Fruit fly (Drosophila melanogaster) S2 (cell line): ENCODE data around the gene CG11695.
A peak's percentile ranks its signal among the peaks of the same experiment; 100 is the strongest.
"Not testable (repeated sequence)": the region's sequence is repeated elsewhere in the genome, so short reads cannot be mapped to it uniquely, and the experiment has no call there.

Experiments
- CG8478 ChIP-seq: fragments of >200 bp; optimal IDR thresholded peaks from 2 replicates; lab custom pipeline; 2018
- CTCF ChIP-seq, 2 experiments: fragments of >200 bp; optimal IDR thresholded peaks; 2 replicates each; lab custom pipeline; 2018

Gene CG11695

DNA sequence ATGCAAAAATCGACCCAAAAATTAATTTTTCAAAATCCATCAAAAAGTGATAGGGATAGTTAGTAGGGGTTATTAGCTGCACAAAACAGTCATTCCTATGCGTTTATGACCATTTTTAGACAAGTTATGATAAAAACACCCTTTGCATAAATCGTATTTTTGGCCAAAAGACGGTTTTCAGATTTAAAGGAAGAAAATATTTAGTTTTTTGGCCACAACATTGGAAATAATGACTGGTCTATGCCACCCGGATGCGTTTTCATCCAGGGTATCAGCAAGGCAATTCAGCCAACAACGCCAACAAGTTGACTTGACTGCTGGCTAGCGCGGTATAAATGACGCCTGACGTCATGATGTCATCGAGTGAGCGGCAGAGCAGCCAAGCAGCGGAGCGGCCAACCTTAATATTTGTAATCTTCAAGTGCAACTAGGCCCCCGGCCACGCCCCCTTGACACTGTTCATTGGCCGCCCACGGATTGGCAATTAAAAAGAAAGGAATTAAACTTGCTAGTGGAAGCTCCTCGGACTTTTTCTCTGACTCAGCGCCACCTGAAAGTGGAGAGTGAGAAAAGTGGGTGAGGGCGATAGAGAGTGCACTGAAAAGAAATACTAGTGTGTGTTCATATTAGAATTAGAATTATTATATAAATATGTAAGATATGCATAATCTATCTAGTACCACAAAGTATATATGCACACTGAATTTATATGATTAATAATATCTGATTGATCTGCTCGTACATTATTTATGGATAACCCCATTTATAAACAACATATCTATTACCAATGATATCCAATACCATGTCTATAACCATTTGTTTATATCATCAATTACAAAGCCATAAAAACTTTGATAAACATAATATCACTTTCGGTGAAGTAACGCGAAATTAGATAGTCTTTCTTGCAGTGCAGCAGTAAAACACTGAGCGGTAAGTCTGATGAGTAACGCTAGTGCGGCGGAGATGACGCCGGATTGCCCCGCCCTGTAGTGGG, 16.7 kb upstream of the CG11695 start:
- no peak for TF ChIP-seq CTCF (optimal IDR thresholded peaks at IDR 0.05; lab: Kevin White, UChicago)
- no peak for TF ChIP-seq CG8478 (lab: Kevin White, UChicago)

dm6 chrX:11561450-11562040, 15.1 kb upstream of the CG11695 start, which contains the start of gene PGRP-SA:
Gene PGRP-SA, plus strand, starts transcription at chrX:11561643.
- no peak for TF ChIP-seq CTCF (optimal IDR thresholded peaks at IDR 0.05; lab: Kevin White, UChicago)
- TF ChIP-seq CG8478 (lab: Kevin White, UChicago), result no peak

DNA sequence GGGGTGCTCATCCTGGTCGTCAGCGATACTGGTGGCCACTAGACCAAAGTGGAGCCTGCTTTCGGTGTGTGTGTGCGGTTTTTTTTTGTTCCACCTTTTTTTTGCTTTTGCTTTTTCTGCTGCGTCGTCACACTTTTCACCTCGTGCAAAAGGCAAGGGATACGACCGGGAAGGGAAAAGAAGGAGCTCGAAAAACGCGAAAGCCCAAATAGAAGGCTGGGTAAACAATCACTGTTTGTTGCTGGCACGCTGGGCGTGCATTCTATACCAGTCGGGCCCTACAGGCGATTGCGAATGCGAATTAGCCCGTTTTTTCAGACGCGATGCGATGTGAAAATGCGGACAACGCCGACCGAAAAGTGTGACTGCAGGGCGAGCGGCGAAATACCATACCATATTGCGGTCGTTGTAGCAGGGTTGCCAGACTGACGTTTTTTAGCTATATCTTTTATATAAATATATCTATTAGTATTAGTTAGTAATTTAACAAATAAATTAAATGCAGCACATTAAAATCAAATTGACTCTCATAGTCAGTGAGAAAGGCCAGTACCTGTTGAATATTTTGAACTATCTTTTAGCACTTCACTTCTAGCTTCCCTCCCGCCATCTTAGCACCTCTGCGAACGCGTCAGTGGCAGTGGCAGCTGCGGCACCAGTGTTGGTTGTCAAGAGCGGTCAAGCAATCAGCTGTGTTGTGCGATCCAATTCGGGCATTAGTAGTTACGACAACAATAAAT, 6.6 kb upstream of the CG11695 start, which contains the start of the genes Polr2A and CG11699:
TSS of gene Polr2A (minus strand) at position 371 of the 740 bp plus-strand sequence.
TSS of gene CG11699 (plus strand) at position 666 of the 740 bp plus-strand sequence.
- TF ChIP-seq CG8478 (lab: Kevin White, UChicago) (no peak), CTCF (optimal IDR thresholded peaks at IDR 0.05; lab: Kevin White, UChicago) (no peak)

DNA sequence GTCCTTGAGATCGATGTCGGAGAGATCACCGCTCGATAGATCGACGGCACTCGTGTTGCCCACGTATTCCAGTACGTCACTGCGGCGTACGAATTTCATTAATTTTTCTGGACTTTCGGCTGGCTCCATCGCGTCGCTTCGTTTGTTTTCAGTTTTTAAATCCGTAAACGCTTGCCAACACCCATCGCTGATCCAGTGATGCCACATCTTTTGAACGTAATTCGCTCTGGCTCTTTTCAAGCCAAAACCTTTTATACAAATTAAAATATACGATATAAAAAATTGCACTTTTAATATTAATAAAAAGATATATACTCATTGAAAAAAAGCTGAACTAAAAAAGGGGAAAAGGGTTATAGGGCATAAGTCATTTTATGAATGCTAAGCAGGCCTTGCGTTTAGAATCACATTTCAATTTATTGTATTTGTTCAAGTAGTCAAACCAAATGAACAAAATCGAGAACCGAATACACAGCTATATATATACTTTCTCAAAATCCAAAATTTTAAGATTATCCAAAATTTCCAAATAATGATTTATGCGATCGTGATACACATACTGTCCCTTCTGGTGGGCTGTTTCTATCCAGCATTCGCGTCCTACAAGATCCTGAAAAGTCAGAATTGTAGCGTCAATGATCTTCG, 4.3 kb upstream of the CG11695 start, which contains the start of the genes Kmn1 and Reepl1:
TSS of gene Kmn1 (minus strand) at position 173 of the 645 bp plus-strand sequence.
TSS of gene Reepl1 (plus strand) at position 438 of the 645 bp plus-strand sequence.
- TF ChIP-seq CTCF (optimal IDR thresholded peaks at IDR 0.05; lab: Kevin White, UChicago) (no peak), CG8478 (lab: Kevin White, UChicago) (no peak)

DNA sequence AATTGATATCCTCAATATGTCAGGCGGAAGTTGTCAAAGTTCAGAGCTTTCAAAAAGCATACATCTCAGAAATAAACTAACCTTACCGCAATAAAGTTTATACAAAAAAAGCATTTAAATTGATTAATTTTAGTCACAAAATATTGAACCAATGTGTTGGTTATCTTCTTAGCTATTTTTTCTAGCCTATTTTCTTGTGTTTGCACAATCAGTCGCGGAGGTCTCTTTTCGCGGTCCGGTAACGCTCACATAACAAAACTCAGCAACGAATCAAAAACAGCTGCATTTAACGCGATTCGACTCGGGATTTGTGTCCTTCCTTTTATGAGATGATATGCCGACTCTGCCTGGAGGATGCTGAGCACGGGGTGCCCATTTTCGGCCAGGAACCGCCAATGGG, 3.2 kb upstream of the CG11695 start, which contains the start of gene CG11696:
TSS of gene CG11696 (plus strand) at position 203 of the 400 bp plus-strand sequence.
- TF ChIP-seq CG8478 (lab: Kevin White, UChicago) (no peak), CTCF (optimal IDR thresholded peaks at IDR 0.05; lab: Kevin White, UChicago) (no peak)

dm6 chrX:11578841-11579240, 2.2 kb downstream of the CG11695 start:
- TF ChIP-seq CG8478 (lab: Kevin White, UChicago), result no peak
- no peak for TF ChIP-seq CTCF (optimal IDR thresholded peaks at IDR 0.05; lab: Kevin White, UChicago)

dm6 chrX:11580200-11580840, 3.6 kb downstream of the CG11695 start, which contains the start of gene nod:
Gene nod, plus strand, starts transcription at chrX:11580772.
- TF ChIP-seq CG8478 (lab: Kevin White, UChicago) (no peak), CTCF (optimal IDR thresholded peaks at IDR 0.05; lab: Kevin White, UChicago) (peak; percentile 62)

DNA sequence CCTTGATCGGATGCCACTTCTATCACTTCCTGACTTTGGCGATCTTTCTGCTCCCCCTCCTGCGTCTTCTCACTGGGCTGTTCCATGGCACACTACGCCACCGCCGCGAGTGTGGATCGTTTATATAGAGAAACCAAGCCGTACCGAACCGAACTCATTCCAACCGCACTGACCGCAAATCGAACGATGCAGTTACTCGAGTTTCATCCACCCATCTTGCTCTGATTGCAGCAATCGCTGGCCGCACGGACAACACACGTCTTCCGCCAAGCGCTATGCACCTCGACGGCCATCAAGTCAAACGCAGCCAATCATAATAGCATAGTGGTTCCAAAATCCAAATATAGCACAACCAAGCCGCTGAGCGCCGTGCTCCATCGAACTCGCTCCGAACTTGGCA, 7.4 kb downstream of the CG11695 start, which contains the start of gene pkm:
TSS of gene pkm (minus strand) at position 101 of the 400 bp plus-strand sequence.
- TF ChIP-seq CG8478 (lab: Kevin White, UChicago) (no peak), CTCF (optimal IDR thresholded peaks at IDR 0.05; lab: Kevin White, UChicago) (no peak)

DNA sequence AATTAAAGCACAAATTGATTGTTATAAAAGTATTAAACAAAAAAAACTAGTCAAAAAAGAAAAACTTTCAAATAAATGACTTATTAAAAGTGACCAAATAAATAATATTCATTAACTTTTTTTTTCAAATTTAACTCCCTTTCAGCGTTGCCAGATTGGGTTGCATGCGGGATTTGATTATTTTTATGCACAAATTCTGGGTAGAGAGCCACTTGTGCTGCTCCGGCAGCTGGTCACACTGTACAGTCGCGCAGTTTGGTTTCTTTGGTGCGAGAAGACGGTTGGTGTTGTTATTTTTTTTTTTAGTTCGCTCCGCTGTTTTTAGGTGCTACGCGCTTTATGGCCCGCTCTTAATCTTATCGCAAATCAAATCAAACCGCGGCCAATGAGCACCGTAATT, 22.9 kb downstream of the CG11695 start, which contains the start of gene rho-4:
TSS of gene rho-4 (plus strand) at position 250 of the 400 bp plus-strand sequence.
- TF ChIP-seq CTCF (optimal IDR thresholded peaks at IDR 0.05; lab: Kevin White, UChicago); CG8478 (lab: Kevin White, UChicago): not testable (repeated sequence)

- TF ChIP-seq CTCF (optimal IDR thresholded peaks at IDR 0.05; lab: Kevin White, UChicago) (no peak), CG8478 (lab: Kevin White, UChicago) (no peak)
These were observed 24.2 kb downstream of the CG11695 start for dm6 chrX:11600795-11601358.

- TF ChIP-seq CG8478 (lab: Kevin White, UChicago), result no peak
- TF ChIP-seq CTCF (optimal IDR thresholded peaks at IDR 0.05; lab: Kevin White, UChicago), result no peak
These were observed 24.7 kb downstream of the CG11695 start for dm6 chrX:11601408-11601807.

dm6 chrX:11604094-11604493, 27.4 kb downstream of the CG11695 start, which contains the start of gene CG2533:
Gene CG2533, minus strand, starts transcription at chrX:11604194.
- TF ChIP-seq CTCF (optimal IDR thresholded peaks at IDR 0.05; lab: Kevin White, UChicago), result no peak
- TF ChIP-seq CG8478 (lab: Kevin White, UChicago), result no peak
